Fruit fly (Drosophila melanogaster): ENCODE data around the gene Pkcdelta.

The Pkcdelta gene

DNA sequence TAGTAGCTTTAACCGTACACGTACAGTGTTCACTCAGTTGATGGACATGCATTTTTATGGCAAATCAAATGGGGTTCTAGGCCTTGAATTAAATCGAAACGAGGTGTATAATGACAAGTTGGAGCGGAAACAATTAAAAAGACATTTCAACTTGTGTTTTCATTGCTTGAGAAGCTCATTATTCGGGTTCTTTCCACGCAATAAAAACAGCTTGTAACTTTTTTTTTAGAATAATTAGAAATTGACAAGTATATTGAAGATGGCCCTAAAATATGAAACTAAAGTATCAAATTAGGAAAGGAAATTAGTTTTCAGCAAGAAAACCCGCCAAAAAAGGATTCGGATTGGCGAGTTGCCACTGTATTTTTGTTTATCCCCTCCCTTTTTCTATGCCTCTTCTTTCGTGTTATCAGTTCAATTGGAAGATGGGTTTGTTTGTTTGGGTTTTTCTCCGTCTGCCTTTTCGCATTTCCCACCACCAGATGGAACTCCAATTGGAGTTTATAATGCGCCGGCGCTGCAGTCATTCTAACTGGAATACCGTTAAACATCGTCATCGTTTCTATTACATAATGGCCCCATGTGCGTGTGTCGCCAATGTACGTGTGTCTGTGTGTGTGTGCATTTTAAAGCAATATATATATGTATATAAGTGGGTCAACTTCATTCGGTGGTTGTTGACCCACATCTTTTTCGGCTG, 34.7 kb downstream of the Pkcdelta start (continued):
- peak; percentile 63 for TF ChIP-seq Meics (GFP tag; optimal IDR thresholded peaks at IDR 0.05)
- peak; percentile 73 for TF ChIP-seq CG7556 (GFP tag; optimal IDR thresholded peaks at IDR 0.05)
- no peak for TF ChIP-seq Rx (GFP tag; IDR thresholded peaks at IDR 0.05)
- TF ChIP-seq CG13624 (GFP tag; optimal IDR thresholded peaks at IDR 0.05), result peak; percentile 25
- TF ChIP-seq bsh (GFP tag; optimal IDR thresholded peaks at IDR 0.05), result peak in 1 of 2 experiments; percentile 35
- TF ChIP-seq E2f1 (GFP tag; IDR thresholded peaks at IDR 0.05), result peak; percentile 22; the same call in 1 of the 2 replicates
- peak; percentile 6; the same call in 1 of the 3 replicates for TF ChIP-seq Dbx (GFP tag; IDR thresholded peaks at IDR 0.05)
- no peak for TF ChIP-seq hkb (optimal IDR thresholded peaks at IDR 0.05)
- TF ChIP-seq hkb (GFP tag; IDR thresholded peaks at IDR 0.05), result peak; percentile 33; the same call in 1 of the 2 replicates
- peak; percentile 36 for TF ChIP-seq ems (GFP tag; optimal IDR thresholded peaks at IDR 0.05)
- TF ChIP-seq gcm (GFP tag; optimal IDR thresholded peaks at IDR 0.05), result peak; percentile 24
- TF ChIP-seq gcm2 (GFP tag; optimal IDR thresholded peaks at IDR 0.05), result no peak
- TF ChIP-seq CG13775 (GFP tag; optimal IDR thresholded peaks at IDR 0.05), result peak; percentile 21
- TF ChIP-seq CG17829 (tag; optimal IDR thresholded peaks at IDR 0.05), result peak; percentile 15
- peak; percentile 10 for TF ChIP-seq fu2 (GFP tag; optimal IDR thresholded peaks at IDR 0.05)
- 0 out of 2 replicates have a peak, but pooled peaks have one; percentile 5 for TF ChIP-seq Xrp1 (GFP tag; IDR thresholded peaks at IDR 0.05)
- peak; percentile 65 for TF ChIP-seq CG7839 (tag; optimal IDR thresholded peaks at IDR 0.05)
- no peak for TF ChIP-seq Atf3 (GFP tag; optimal IDR thresholded peaks at IDR 0.05)
- peak; percentile 30 to 60 for TF ChIP-seq dpn (GFP tag; optimal IDR thresholded peaks at IDR 0.05)
- TF ChIP-seq CG18262 (tag; optimal IDR thresholded peaks at IDR 0.05), result peak; percentile 47
- TF ChIP-seq CG4820 (GFP tag; optimal IDR thresholded peaks at IDR 0.05), result peak; percentile 20
- TF ChIP-seq D19A (tag; optimal IDR thresholded peaks at IDR 0.05), result peak; percentile 47
- TF ChIP-seq gfzf (GFP tag; optimal IDR thresholded peaks at IDR 0.05), result no peak
- no peak for TF ChIP-seq pan (optimal IDR thresholded peaks at IDR 0.05)
- no peak for TF ChIP-seq pan (GFP tag; optimal IDR thresholded peaks at IDR 0.05 in 1 of 2, IDR thresholded peaks at IDR 0.05 in 1 of 2)
- no peak for TF ChIP-seq CG14965 (GFP tag; optimal IDR thresholded peaks at IDR 0.05; ENCODE audit: borderline replicate concordance)
- no peak for TF ChIP-seq Hr39 (optimal IDR thresholded peaks at IDR 0.05)
- TF ChIP-seq CG4328 (GFP tag; optimal IDR thresholded peaks at IDR 0.05), result no peak
- TF ChIP-seq Rfx (GFP tag; IDR thresholded peaks at IDR 0.05), result peak; percentile 39
- TF ChIP-seq Hsf (GFP tag; optimal IDR thresholded peaks at IDR 0.05), result peak; percentile 35
- peak; percentile 82 for TF ChIP-seq grau (tag; optimal IDR thresholded peaks at IDR 0.05)
- TF ChIP-seq CG14860 (GFP tag; IDR thresholded peaks at IDR 0.05; ENCODE audit: partially characterized antibody), result no peak
- TF ChIP-seq bab2 (GFP tag; optimal IDR thresholded peaks at IDR 0.05), result peak; percentile 15
- no peak for TF ChIP-seq CG8281 (tag; optimal IDR thresholded peaks at IDR 0.05)
- no peak for TF ChIP-seq jigr1 (GFP tag; IDR thresholded peaks at IDR 0.05)
- peak; percentile 49 for TF ChIP-seq NfI (GFP tag; optimal IDR thresholded peaks at IDR 0.05)
- TF ChIP-seq Taf1 (GFP tag; IDR thresholded peaks at IDR 0.05), result no peak
- peak; percentile 39 for TF ChIP-seq Nf-YC (tag; optimal IDR thresholded peaks at IDR 0.05)
- TF ChIP-seq Ptx1 (GFP tag; IDR thresholded peaks at IDR 0.05), result no peak
- peak; percentile 45 for TF ChIP-seq CG10543 (GFP tag; optimal IDR thresholded peaks at IDR 0.05)
- no peak for TF ChIP-seq Oaz (GFP tag; IDR thresholded peaks at IDR 0.05)
- TF ChIP-seq Opbp (GFP tag; IDR thresholded peaks at IDR 0.05; ENCODE audit: partially characterized antibody), result no peak
- TF ChIP-seq CrebB (tag; optimal IDR thresholded peaks at IDR 0.05), result no peak
- TF ChIP-seq CG7786 (GFP tag; optimal IDR thresholded peaks at IDR 0.05), result peak; percentile 13
- peak; percentile 9 for TF ChIP-seq unpg (GFP tag; optimal IDR thresholded peaks at IDR 0.05)
- TF ChIP-seq crc (GFP tag; optimal IDR thresholded peaks at IDR 0.05), result peak; percentile 51
- no peak; the same call in 1 of the 2 replicates for TF ChIP-seq onecut (GFP tag; IDR thresholded peaks at IDR 0.05)
- peak; percentile 28 for TF ChIP-seq cwo (GFP tag; optimal IDR thresholded peaks at IDR 0.05)
- TF ChIP-seq Ets65A (GFP tag), result peak; percentile 94
- TF ChIP-seq NFAT (GFP tag; IDR thresholded peaks at IDR 0.05), result no peak
- peak; percentile 57 for TF ChIP-seq CG31441 (GFP tag; IDR thresholded peaks at IDR 0.05)
